Worm (Caenorhabditis elegans) whole organism, midembryonic: ENCODE data around the gene R02F2.8.

ENCODE experiments used
- T22C8.4 ChIP-seq: fragments of 200-800 bp; sonication (Bioruptor generic); IDR thresholded peaks from 2 replicates; pipeline ENCODE4 v1.3.6; 2022; ENCODE audit warnings: missing genetic modification characterization, missing compliant biosample characterization
- cog-1 ChIP-seq: sonication (generic microtip); optimal IDR thresholded peaks from 2 replicates; lab custom pipeline; 2016; ENCODE audit warnings: missing genetic modification characterization, missing compliant biosample characterization
- flt-1 ChIP-seq: fragments of 200-800 bp; sonication (Bioruptor generic); IDR thresholded peaks from 2 replicates; pipeline ENCODE4 v1.3.6; 2022; ENCODE audit warnings: missing genetic modification characterization, missing compliant biosample characterization
- klf-2 ChIP-seq: fragments of 200-800 bp; sonication (Bioruptor generic); conservative IDR thresholded peaks from 2 replicates; pipeline ENCODE4 v1.3.6; 2022; ENCODE audit warnings: missing genetic modification reagents, missing genetic modification characterization, missing compliant biosample characterization
- med-1 ChIP-seq: sonication (generic microtip); optimal IDR thresholded peaks from 2 replicates; lab custom pipeline; 2017; ENCODE audit warnings: missing genetic modification characterization, mild to moderate bottlenecking, missing compliant biosample characterization, antibody characterized with exemption, missing genetic modification reagents; ENCODE audit not compliant: insufficient read depth
- ref-1 ChIP-seq: fragments of 200-800 bp; sonication (Bioruptor generic); conservative IDR thresholded peaks from 2 replicates; pipeline ENCODE4 v1.3.6; 2022; ENCODE audit warnings: missing genetic modification reagents, missing genetic modification characterization, missing compliant biosample characterization
- tab-1 ChIP-seq: fragments of 200-800 bp; sonication (Bioruptor generic); IDR thresholded peaks from 2 replicates; pipeline ENCODE4 v1.3.6; 2022; ENCODE audit warnings: missing genetic modification characterization, missing compliant biosample characterization
- ztf-23 ChIP-seq: fragments of 200-800 bp; sonication (Bioruptor generic); IDR thresholded peaks from 2 replicates; pipeline ENCODE4 v1.3.6; 2022; ENCODE audit warnings: missing genetic modification reagents, missing genetic modification characterization, missing compliant biosample characterization
- ztf-29 ChIP-seq: fragments of 200-800 bp; sonication (Bioruptor generic); IDR thresholded peaks from 2 replicates; pipeline ENCODE4 v1.3.6; 2022; ENCODE audit warnings: missing genetic modification reagents, missing genetic modification characterization, missing compliant biosample characterization

The R02F2.8 gene

DNA sequence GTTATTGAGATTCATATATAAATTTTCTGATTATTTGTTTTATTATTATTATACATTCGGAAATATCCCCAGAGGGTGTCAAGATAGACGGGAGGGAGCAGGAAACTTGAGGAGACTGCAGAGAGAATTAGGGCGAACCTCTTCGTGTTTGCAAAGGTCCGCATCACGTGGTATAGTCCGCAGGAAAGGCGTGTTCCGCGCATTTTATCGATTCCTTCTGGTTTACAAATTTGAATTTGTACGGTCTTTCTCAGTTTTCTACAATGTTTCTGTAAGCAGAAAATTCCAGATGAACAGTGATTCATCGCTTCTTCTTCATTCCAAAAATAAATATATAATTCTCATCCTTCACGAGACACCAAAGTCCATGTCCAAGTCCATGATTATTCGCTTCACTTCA lies 4.9 kb upstream of the R02F2.8 start:
- TF ChIP-seq flt-1 (GFP tag; lab: Robert Waterston, UW) (no peak), ztf-29 (no peak), klf-2 (no peak), ztf-23 (GFP tag; lab: Robert Waterston, UW) (no peak), T22C8.4 (GFP tag; lab: Robert Waterston, UW) (no peak; the same call in 1 of the 2 replicates), ref-1 (no peak), tab-1 (no peak), med-1 (GFP tag; lab: Kevin White, UChicago) (no peak), cog-1 (tag; lab: Kevin White, UChicago) (no peak)

DNA sequence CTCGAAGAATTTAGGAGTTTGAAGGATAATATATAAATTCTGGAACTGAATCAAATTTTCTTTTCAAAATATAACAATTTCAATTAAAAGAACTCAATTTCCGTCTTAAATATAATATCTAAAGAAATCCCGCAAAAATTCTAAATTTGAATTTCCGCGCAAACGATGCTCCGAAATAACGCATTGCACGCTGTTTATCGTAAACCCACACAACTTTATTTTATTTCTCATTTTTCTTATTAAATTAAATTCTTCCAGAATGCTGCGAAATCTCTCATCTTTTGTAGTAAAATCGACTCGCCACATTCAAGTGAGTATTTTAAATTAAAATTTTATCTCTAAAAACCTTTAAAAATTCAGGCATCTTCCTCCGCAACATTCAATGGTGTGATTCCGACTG lies 3.9 kb upstream of the R02F2.8 start, which contains the start of gene R02F2.9:
R02F2.9 (plus strand) TSS at position 218 of the 400 bp plus-strand sequence.
- TF ChIP-seq flt-1 (GFP tag; lab: Robert Waterston, UW), result 0 out of 2 replicates have a peak, but pooled peaks have one; percentile 36
- no peak for TF ChIP-seq med-1 (GFP tag; lab: Kevin White, UChicago)

DNA sequence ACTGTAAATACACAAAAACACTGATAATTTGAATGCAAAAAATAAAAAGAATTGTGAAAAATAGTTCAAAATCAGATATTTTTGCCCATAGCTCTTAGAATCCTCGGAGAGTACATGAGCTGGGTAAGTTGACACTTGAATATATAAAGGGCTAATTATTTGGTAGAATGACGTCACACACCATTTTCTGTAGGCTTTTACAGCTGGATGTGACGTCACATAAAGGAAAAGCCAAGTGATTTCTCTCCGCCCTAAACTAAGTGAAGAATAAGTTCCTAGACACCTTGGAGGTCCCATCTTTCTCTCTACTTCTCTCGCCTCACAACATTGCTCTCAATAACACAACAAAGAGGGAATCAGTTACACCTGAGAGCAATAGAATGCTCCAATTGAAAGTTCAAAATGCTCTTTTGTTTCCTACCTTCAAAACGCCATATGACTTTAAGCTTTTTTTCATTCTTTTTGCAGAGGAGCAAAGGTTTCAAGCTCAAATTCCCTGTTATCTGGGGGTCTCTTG lies 7.9 kb downstream of the R02F2.8 start, which contains the start of gene osg-1:
osg-1 (plus strand) TSS at position 467 of the 517 bp plus-strand sequence.
- TF ChIP-seq T22C8.4 (GFP tag; lab: Robert Waterston, UW) (no peak), tab-1 (no peak), med-1 (GFP tag; lab: Kevin White, UChicago) (no peak), ztf-29 (no peak), ref-1 (no peak), flt-1 (GFP tag; lab: Robert Waterston, UW) (no peak), cog-1 (tag; lab: Kevin White, UChicago) (no peak), ztf-23 (GFP tag; lab: Robert Waterston, UW) (no peak), klf-2 (no peak)

DNA sequence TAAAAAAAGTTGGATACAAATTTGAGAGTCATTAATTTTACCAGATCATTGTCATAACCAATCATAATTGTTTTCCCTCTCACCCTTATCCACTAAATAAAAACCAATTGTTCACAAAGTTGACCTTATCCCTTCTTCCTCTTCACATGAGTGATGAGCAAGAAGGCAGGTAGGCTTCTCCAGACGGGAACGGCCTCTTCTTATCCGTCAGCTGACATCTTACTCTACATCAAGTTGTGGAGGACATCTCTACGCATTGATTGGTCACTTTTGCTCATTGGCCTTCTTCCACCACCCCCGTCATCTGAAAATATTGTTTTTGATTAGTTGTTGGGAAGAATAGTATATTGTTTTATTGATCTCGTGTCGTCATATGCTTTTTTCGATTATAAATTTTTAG lies 8.7 kb downstream of the R02F2.8 start:
- TF ChIP-seq flt-1 (GFP tag; lab: Robert Waterston, UW) (no peak), cog-1 (tag; lab: Kevin White, UChicago) (no peak), klf-2 (no peak), med-1 (GFP tag; lab: Kevin White, UChicago) (no peak), ztf-23 (GFP tag; lab: Robert Waterston, UW) (no peak), T22C8.4 (GFP tag; lab: Robert Waterston, UW) (no peak), ref-1 (no peak), tab-1 (no peak), ztf-29 (no peak)

DNA sequence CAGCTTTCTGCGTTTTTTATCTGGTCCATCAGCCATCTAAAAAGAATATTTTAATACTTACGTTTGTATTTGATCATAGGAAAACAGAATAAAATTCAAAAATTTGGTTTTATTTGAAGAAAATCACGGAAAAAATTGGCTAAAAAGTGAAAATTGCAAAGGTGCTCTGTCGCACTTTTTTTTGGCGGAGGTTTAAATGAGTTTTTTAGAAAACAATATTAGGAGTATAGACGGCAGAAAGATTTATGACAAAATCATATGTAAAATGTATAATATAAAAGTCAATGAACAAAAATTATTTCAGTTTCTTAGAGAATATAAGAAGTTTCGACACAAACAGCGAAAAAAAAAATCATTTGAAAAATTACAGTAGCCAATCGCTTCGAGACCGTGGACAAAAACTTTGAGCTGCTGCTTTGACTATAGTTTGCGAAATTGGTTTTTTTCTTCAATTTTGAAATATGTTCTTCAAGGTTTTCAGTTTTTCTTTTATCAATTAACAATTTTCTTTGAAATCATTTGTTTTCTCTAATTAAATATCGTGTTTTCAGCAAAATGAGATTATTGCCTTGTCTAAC lies 11.2 kb downstream of the R02F2.8 start, which contains the start of the genes R02F2.7 and R02F2.4:
R02F2.7 (minus strand) TSS at position 36 of the 578 bp plus-strand sequence.
R02F2.4 (plus strand) TSS at position 552 of the 578 bp plus-strand sequence.
- TF ChIP-seq tab-1 (no peak), klf-2 (no peak), ztf-29 (no peak)

DNA sequence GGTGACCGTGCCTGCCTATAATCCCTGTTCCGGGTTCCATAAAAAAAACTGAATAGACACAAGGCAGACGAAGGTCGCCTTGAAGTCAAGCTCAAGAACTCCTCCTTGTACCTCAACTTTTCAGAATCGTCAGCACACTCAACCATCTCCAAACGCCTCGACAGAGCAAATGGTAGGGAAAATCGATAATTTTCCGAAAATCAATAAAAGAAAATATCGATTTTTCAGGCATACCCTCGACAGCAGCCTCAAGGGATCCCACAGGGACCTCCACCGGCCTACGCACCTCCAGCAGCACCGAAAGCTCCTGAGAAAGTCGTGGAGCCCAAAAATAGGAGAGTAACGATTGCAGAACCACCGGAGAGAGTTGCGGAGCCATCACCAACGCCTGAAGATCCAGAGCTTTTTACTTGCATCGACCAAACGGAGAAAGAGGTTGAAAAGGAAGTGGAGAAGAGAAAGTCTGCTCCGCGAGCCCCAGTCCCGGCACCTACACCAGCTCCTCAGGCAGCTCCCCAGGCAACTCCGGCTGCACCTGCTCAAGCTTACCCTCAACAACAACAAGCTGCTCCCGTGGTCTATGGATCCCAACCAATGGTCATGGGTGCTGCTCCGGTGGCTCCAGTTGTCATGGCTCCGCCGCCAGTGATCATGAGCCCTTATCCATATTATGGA lies 15.4 kb downstream of the R02F2.8 start:
- TF ChIP-seq ref-1 (no peak), T22C8.4 (GFP tag; lab: Robert Waterston, UW) (peak; percentile 74)

DNA sequence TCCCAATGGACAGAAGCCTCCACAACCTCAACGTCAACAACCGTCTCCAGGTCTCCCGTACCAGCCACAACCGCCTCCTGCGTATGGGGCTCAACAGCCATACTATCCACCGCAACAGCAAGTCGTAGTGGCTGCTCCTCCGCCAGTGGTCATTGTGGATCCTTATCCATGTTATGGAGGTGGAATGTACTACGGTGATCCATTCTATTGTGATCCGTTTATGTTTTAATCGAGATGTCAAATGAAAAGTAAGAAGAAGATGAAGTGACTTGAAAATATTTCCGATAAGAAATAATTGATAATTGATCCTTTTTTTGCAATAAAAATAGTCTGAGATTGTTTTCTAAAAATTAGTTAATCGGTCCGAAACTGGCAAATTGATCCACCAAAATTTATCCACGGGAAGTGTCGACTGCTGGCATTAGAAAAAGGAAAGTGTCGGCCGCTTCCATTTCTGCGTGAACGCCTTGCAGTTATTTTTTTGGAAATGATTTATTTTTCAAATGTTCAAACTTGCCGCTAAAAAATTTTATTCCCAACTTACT lies 16.2 kb downstream of the R02F2.8 start, which contains the start of the genes R02F2.6 and R02F2.5:
R02F2.6 (minus strand) TSS at position 101 of the 545 bp plus-strand sequence.
R02F2.5 (plus strand) TSS at position 495 of the 545 bp plus-strand sequence.
- no peak for TF ChIP-seq med-1 (GFP tag; lab: Kevin White, UChicago)
- no peak for TF ChIP-seq klf-2
- TF ChIP-seq T22C8.4 (GFP tag; lab: Robert Waterston, UW), result no peak
- TF ChIP-seq flt-1 (GFP tag; lab: Robert Waterston, UW), result no peak
- no peak for TF ChIP-seq tab-1
- TF ChIP-seq ref-1, result no peak
- no peak for TF ChIP-seq ztf-23 (GFP tag; lab: Robert Waterston, UW)
- TF ChIP-seq ztf-29, result no peak
- TF ChIP-seq cog-1 (tag; lab: Kevin White, UChicago), result no peak

DNA sequence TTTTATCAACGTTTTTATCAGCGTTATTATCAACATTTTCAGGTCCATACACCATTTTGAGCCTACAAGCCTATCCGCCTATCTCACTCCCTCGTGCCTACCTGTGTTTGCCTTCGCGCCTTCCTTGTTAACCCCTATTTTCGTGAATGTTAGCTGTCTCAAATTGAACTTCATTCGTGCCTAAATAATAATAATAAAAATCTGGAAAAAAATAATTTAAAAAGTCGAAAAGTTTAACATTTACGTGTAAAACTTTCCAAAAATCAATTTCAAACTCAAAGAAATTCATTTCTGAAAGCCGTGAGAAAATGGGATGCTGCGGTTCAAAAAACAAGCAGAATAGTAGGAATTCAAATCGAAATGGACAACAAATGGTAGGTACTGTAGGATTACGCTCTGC lies 17.1 kb downstream of the R02F2.8 start, which contains the start of gene R02F2.10:
R02F2.10 (plus strand) TSS at position 301 of the 400 bp plus-strand sequence.
- TF ChIP-seq klf-2 (no peak), tab-1 (no peak), med-1 (GFP tag; lab: Kevin White, UChicago) (no peak), ztf-29 (no peak), flt-1 (GFP tag; lab: Robert Waterston, UW) (no peak), cog-1 (tag; lab: Kevin White, UChicago) (no peak), T22C8.4 (GFP tag; lab: Robert Waterston, UW) (no peak), ref-1 (no peak), ztf-23 (GFP tag; lab: Robert Waterston, UW) (no peak)

DNA sequence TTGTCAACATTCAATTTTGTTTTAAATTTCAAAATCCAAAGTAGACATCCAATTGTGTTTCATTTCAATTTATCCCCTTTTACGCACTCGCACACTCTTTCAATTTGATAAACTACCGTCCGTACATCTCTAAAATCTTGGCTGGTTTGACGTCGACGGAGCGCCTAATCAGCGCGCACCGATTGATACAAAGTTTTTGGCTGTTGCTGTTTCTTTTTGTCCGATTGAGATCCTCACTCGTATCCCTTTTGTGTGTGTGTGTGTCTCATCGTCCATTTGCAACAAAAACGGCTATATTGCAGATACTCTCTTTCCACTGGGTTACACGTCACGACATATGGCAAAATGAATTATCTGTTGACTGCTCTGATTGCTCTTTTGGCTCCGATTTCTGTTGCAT lies 20.9 kb downstream of the R02F2.8 start, which contains the start of gene lon-1:
lon-1 (plus strand) TSS at position 301 of the 400 bp plus-strand sequence.
- no peak for TF ChIP-seq tab-1
- no peak for TF ChIP-seq ref-1
- no peak for TF ChIP-seq T22C8.4 (GFP tag; lab: Robert Waterston, UW)
- TF ChIP-seq cog-1 (tag; lab: Kevin White, UChicago), result no peak
- no peak for TF ChIP-seq ztf-23 (GFP tag; lab: Robert Waterston, UW)

DNA sequence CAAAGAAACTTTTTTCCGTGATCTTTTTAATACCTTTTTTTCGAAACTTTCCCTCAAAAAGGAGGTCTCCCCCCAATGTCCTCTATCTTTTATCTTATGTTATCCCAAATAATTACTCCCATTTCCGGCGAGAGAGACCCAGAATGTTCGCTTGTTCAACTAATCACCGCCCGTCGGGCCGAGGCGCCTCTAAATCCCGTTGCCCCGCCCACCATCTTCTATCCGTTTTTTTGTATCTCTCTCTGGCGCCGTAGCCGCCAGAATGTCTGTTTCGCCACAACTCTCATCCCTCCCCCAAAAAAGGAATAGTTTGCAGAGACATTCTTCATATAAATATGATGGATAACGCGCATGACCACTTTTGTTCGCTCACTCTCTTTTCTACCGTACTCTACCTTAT lies 22.4 kb downstream of the R02F2.8 start:
- no peak for TF ChIP-seq tab-1
- TF ChIP-seq ztf-29, result no peak
- no peak for TF ChIP-seq ztf-23 (GFP tag; lab: Robert Waterston, UW)
- no peak for TF ChIP-seq ref-1
- no peak for TF ChIP-seq flt-1 (GFP tag; lab: Robert Waterston, UW)
- TF ChIP-seq T22C8.4 (GFP tag; lab: Robert Waterston, UW), result no peak
- TF ChIP-seq cog-1 (tag; lab: Kevin White, UChicago), result no peak
- TF ChIP-seq med-1 (GFP tag; lab: Kevin White, UChicago), result no peak
- TF ChIP-seq klf-2, result no peak
